Fruit fly (Drosophila melanogaster): Measurements from ENCODE around the gene CG42779.

CG42779 gene

dm6 chr3R:17080666-17081358 lies 40.6 kb upstream of the CG42779 start (continued):
- peak; percentile 96 for TF ChIP-seq CG17829 (tag; optimal IDR thresholded peaks at IDR 0.05)
- TF ChIP-seq Dip2 (GFP tag; IDR thresholded peaks at IDR 0.05): peak; percentile 41; the same call in 1 of the 2 replicates
- peak; percentile 91 for TF ChIP-seq CG15011 (GFP tag; optimal IDR thresholded peaks at IDR 0.05)
- TF ChIP-seq CG7839 (tag; optimal IDR thresholded peaks at IDR 0.05): peak; percentile 97
- peak; percentile 73 for TF ChIP-seq CG8765 (GFP tag; IDR thresholded peaks at IDR 0.05)
- peak; percentile 98 for TF ChIP-seq CG15073 (GFP tag; optimal IDR thresholded peaks at IDR 0.05)
- peak; percentile 85 for TF ChIP-seq CG43689 (GFP tag; IDR thresholded peaks at IDR 0.05)
- TF ChIP-seq ap (GFP tag; IDR thresholded peaks at IDR 0.05): peak; percentile 86
- TF ChIP-seq ase (GFP tag; IDR thresholded peaks at IDR 0.05): peak; percentile 91
- TF ChIP-seq hth (optimal IDR thresholded peaks at IDR 0.05): no peak
- peak; percentile 96 to 97 for TF ChIP-seq bsh (GFP tag; optimal IDR thresholded peaks at IDR 0.05)
- peak; percentile 94 for TF ChIP-seq CG12104 (GFP tag; optimal IDR thresholded peaks at IDR 0.05)
- peak; percentile 93 for TF ChIP-seq tap (tag; optimal IDR thresholded peaks at IDR 0.05)
- peak; percentile 71 for TF ChIP-seq btn (GFP tag; optimal IDR thresholded peaks at IDR 0.05)
- no peak for TF ChIP-seq Trl (optimal IDR thresholded peaks at IDR 0.05)
- peak; percentile 91 for TF ChIP-seq Trl (GFP tag; optimal IDR thresholded peaks at IDR 0.05)
- peak; percentile 96 for TF ChIP-seq CG17361 (GFP tag; IDR thresholded peaks at IDR 0.05)
- TF ChIP-seq CG2889 (GFP tag; IDR thresholded peaks at IDR 0.05): peak; percentile 72
- peak; percentile 93 for TF ChIP-seq trem (tag; optimal IDR thresholded peaks at IDR 0.05)
- peak; percentile 85 for TF ChIP-seq sd (tag; optimal IDR thresholded peaks at IDR 0.05)
- TF ChIP-seq CG18599 (GFP tag; optimal IDR thresholded peaks at IDR 0.05): peak; percentile 95
- TF ChIP-seq stc (GFP tag; IDR thresholded peaks at IDR 0.05): peak; percentile 94
- TF ChIP-seq CG11085 (GFP tag; IDR thresholded peaks at IDR 0.05): peak; percentile 69
- peak; percentile 77 for TF ChIP-seq CG30020 (tag; optimal IDR thresholded peaks at IDR 0.05)
- TF ChIP-seq Rx (GFP tag; IDR thresholded peaks at IDR 0.05): peak; percentile 91
- no peak for TF ChIP-seq pfk (GFP tag; optimal IDR thresholded peaks at IDR 0.05)
- no peak for TF ChIP-seq Neu2 (GFP tag; optimal IDR thresholded peaks at IDR 0.05; ENCODE audit: borderline replicate concordance)
- TF ChIP-seq CG6254 (GFP tag; optimal IDR thresholded peaks at IDR 0.05): peak; percentile 95
- no peak for TF ChIP-seq bigmax (GFP tag; optimal IDR thresholded peaks at IDR 0.05)
- TF ChIP-seq NfI (GFP tag; optimal IDR thresholded peaks at IDR 0.05): peak; percentile 92
- TF ChIP-seq crc (GFP tag; optimal IDR thresholded peaks at IDR 0.05): peak; percentile 79
- peak; percentile 79 for TF ChIP-seq CG16779 (GFP tag; IDR thresholded peaks at IDR 0.05)
- TF ChIP-seq fd3F (GFP tag; optimal IDR thresholded peaks at IDR 0.05): peak; percentile 91
- peak; percentile 80; the same call in 2 of the 3 replicates for TF ChIP-seq CG11560 (tag; IDR thresholded peaks at IDR 0.05)
- no peak for TF ChIP-seq fru (optimal IDR thresholded peaks at IDR 0.05)
- TF ChIP-seq CG31365 (tag; optimal IDR thresholded peaks at IDR 0.05): peak; percentile 80
- peak; percentile 97 for TF ChIP-seq odd (GFP tag; optimal IDR thresholded peaks at IDR 0.05)
- TF ChIP-seq NC2α (GFP tag; optimal IDR thresholded peaks at IDR 0.05): peak; percentile 79
- TF ChIP-seq CG12299 (tag; optimal IDR thresholded peaks at IDR 0.05): peak; percentile 96
- TF ChIP-seq sisA (GFP tag; IDR thresholded peaks at IDR 0.05): peak; percentile 89
- peak; percentile 93 for TF ChIP-seq Gug (GFP tag; IDR thresholded peaks at IDR 0.05)
- TF ChIP-seq Jarid2 (GFP tag; optimal IDR thresholded peaks at IDR 0.05): peak; percentile 82
- peak; percentile 84 for TF ChIP-seq CG14667 (GFP tag; IDR thresholded peaks at IDR 0.05)
- peak; percentile 44 to 60 for TF ChIP-seq insv (GFP tag; optimal IDR thresholded peaks at IDR 0.05)
- peak; percentile 96 for TF ChIP-seq CG15269 (tag; optimal IDR thresholded peaks at IDR 0.05)
- peak; percentile 90 for TF ChIP-seq CG11456 (GFP tag; IDR thresholded peaks at IDR 0.05)
- TF ChIP-seq Side (GFP tag; optimal IDR thresholded peaks at IDR 0.05): peak; percentile 82
- peak; percentile 90 for TF ChIP-seq nom (GFP tag; optimal IDR thresholded peaks at IDR 0.05)
- TF ChIP-seq inv (GFP tag; IDR thresholded peaks at IDR 0.05; ENCODE audit: partially characterized antibody): no peak
- peak; percentile 94 for TF ChIP-seq Spps (tag; optimal IDR thresholded peaks at IDR 0.05)
- peak; percentile 94 for TF ChIP-seq CG1233 (GFP tag; optimal IDR thresholded peaks at IDR 0.05)

Data from whole organism, embryonic.